Fruit fly (Drosophila melanogaster) whole organism: ENCODE data around the gene CG5191.

ENCODE experiments used
- CG8478 ChIP-seq: fragments of >200 bp; optimal IDR thresholded peaks from 2 replicates; lab custom pipeline; 2018; ENCODE audit warnings: inconsistent platforms
- Dll ChIP-seq: fragments of >200 bp; optimal IDR thresholded peaks from 2 replicates; lab custom pipeline; 2017
- EcR ChIP-seq, 2 experiments: fragments of >200 bp; optimal IDR thresholded peaks; 2 replicates each; lab custom pipeline; 2017; ENCODE audit warnings: missing biosample characterization in 2 of 2, missing genetic modification characterization in 2 of 2, missing genetic modification reagents in 2 of 2
- pan ChIP-seq: fragments of >200 bp; optimal IDR thresholded peaks from 2 replicates; lab custom pipeline; 2017
- psq ChIP-seq: fragments of >200 bp; optimal IDR thresholded peaks from 2 replicates; lab custom pipeline; 2017
- usp ChIP-seq: fragments of >200 bp; optimal IDR thresholded peaks from 2 replicates; lab custom pipeline; 2017; ENCODE audit warnings: missing biosample characterization, missing genetic modification characterization, mixed read lengths

Gene CG5191

dm6 chr3R:20585566-20585965, 24.9 kb downstream of the CG5191 start, which contains the start of gene CG16953:
Gene CG16953 (minus strand): TSS chr3R:20585833.
- TF ChIP-seq EcR (GFP tag; optimal IDR thresholded peaks at IDR 0.05; lab: Kevin White, UChicago) (no peak), pan (lab: Kevin White, UChicago) (no peak), CG8478 (lab: Kevin White, UChicago) (no peak), Dll (lab: Kevin White, UChicago) (no peak), usp (no peak), psq (lab: Kevin White, UChicago) (no peak)

dm6 chr3R:20586409-20586808, 25.7 kb downstream of the CG5191 start:
- TF ChIP-seq Dll (lab: Kevin White, UChicago) (no peak), usp (no peak), pan (lab: Kevin White, UChicago) (no peak), psq (lab: Kevin White, UChicago) (no peak), EcR (GFP tag; optimal IDR thresholded peaks at IDR 0.05; lab: Kevin White, UChicago) (no peak), CG8478 (lab: Kevin White, UChicago) (no peak)

DNA sequence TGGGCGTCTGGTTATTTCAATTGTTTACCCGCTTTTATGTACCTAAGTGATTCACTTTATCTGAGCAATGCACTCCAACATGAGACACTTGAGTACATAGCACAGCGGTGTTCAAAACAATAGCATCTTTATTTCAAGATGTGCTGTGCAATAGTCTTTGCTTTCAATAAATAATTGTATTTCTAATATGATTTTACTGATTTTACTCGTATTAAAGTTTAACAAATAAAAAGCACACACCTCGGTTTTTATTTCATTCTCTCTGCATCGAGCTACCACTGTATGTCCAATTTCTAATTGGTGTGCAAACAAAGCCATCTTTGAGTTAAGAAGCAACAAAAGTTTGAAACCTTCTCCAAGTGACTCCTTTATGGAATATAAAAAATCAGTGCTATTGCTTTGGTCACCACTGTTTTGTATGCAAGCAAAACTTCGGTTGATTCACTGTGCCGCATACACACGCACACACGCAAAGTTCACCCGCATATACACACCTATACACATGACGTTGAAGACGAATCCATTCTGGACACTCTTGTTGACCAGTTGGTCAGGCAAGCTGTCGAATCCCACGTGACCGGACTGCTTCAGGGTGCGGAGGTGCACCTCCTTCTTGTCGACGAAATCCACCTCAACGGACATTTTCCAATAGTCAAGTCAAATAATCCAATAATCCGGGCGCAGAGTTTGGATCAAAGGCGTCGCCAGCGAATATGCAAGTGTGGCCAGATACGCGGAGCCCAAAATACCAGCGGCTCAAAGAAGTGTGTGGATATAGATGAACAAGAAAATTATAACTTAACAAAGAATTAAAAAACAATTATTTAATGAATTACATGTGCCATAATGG, 27.2 kb downstream of the CG5191 start, which contains the start of gene Septin2:
Septin2 (minus strand) TSS at position 727 of the 850 bp plus-strand sequence.
- TF ChIP-seq EcR (GFP tag; optimal IDR thresholded peaks at IDR 0.05; lab: Kevin White, UChicago) (no peak), pan (lab: Kevin White, UChicago) (no peak), psq (lab: Kevin White, UChicago) (no peak), Dll (lab: Kevin White, UChicago) (no peak), usp (no peak), CG8478 (lab: Kevin White, UChicago) (no peak)

DNA sequence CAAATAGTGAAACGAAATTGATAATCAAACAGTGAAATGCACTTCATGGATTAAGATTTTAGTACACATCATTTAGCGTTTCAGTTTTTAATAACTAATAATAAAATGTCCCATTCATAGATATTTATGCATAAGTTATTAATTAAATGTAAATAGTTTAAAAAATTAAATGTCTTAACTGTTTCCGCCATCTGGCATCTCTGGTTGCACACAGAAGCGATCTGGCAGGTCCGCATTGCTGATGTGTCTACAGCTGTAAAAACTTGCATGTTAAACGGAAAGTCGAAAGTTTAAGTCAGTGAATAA, 27.8 kb downstream of the CG5191 start, which contains the start of gene Srp72:
Srp72 (plus strand) TSS at position 232 of the 306 bp plus-strand sequence.
- TF ChIP-seq Dll (lab: Kevin White, UChicago) (no peak), usp (no peak), CG8478 (lab: Kevin White, UChicago) (no peak), EcR (GFP tag; optimal IDR thresholded peaks at IDR 0.05; lab: Kevin White, UChicago) (no peak), psq (lab: Kevin White, UChicago) (no peak), pan (lab: Kevin White, UChicago) (no peak)

DNA sequence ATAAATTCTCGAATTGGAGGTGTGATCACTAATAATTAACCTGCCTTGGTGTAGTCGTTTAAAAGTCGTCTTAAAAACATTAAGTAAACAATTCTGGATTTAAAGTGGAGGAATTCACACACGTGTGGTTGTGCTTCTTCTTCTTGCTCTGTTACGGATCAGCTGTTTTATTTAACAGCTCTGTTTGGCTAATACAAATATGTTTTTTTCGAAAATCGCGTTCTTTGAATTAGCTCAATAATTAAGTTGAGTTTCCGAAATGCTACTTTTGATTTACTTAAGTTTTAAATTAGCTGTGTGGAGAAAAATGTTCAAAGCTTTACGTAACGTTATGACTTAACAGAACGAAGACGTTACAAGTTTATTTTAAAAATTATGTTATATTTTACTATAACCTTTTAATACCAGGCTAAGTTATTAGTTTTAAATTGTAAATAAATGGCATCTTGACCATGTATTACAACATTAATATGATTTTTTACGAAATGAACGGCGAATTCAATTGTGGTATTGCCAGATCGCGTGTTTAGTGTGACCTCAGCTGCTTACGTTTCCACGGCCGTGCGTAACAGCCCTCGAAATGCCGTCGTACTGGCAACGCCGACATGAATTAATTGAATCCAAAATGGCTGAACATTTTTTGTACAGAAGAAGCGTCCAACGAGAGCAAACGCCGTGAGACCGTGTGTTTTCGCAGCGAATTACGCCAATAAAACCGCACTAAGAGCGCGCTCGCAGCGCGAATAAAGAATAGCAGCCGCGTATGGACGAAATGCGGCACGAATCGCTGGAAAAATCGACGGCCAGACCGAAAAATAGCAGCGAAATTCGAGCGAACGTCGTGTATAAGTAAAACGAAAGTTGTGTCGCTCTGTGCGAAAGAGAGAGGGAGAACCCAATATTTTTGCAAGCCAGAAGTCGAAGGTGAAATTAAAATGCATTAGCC, 32.1 kb downstream of the CG5191 start, which contains the start of the genes Pus1 and bon:
Pus1 (minus strand) TSS at position 155 of the 946 bp plus-strand sequence.
bon (plus strand) TSS at position 623 of the 946 bp plus-strand sequence.
- TF ChIP-seq usp (no peak), EcR (GFP tag; optimal IDR thresholded peaks at IDR 0.05; lab: Kevin White, UChicago) (no peak), psq (lab: Kevin White, UChicago) (no peak), CG8478 (lab: Kevin White, UChicago) (no peak), pan (lab: Kevin White, UChicago) (no peak), Dll (lab: Kevin White, UChicago) (no peak)

DNA sequence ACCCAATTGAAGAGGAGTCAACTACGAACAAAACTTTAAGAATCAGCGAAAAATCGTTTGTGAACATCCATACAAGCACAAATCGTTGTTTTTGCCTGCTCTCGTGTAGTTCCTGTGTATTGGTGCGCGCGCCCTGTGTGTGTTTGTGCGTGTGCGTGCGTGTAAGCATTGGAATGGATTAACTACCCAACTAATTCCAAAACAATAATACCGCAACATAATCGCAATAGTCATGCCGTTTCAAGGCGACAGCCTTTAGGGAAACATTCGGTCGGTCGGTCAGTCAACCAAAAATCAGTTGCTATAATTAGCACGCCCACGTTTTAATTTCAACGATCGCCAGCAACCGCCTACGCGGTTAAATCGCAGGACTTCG, 32.8 kb downstream of the CG5191 start:
- TF ChIP-seq psq (lab: Kevin White, UChicago), result no peak
- no peak for TF ChIP-seq Dll (lab: Kevin White, UChicago)
- no peak for TF ChIP-seq CG8478 (lab: Kevin White, UChicago)
- no peak for TF ChIP-seq EcR (GFP tag; optimal IDR thresholded peaks at IDR 0.05; lab: Kevin White, UChicago)
- no peak for TF ChIP-seq usp
- no peak for TF ChIP-seq pan (lab: Kevin White, UChicago)

dm6 chr3R:20594194-20595144, 33.8 kb downstream of the CG5191 start:
- no peak for TF ChIP-seq EcR (GFP tag; optimal IDR thresholded peaks at IDR 0.05; lab: Kevin White, UChicago)
- TF ChIP-seq CG8478 (lab: Kevin White, UChicago), result no peak
- TF ChIP-seq psq (lab: Kevin White, UChicago), result no peak
- no peak for TF ChIP-seq pan (lab: Kevin White, UChicago)
- no peak for TF ChIP-seq Dll (lab: Kevin White, UChicago)
- TF ChIP-seq usp, result no peak

DNA sequence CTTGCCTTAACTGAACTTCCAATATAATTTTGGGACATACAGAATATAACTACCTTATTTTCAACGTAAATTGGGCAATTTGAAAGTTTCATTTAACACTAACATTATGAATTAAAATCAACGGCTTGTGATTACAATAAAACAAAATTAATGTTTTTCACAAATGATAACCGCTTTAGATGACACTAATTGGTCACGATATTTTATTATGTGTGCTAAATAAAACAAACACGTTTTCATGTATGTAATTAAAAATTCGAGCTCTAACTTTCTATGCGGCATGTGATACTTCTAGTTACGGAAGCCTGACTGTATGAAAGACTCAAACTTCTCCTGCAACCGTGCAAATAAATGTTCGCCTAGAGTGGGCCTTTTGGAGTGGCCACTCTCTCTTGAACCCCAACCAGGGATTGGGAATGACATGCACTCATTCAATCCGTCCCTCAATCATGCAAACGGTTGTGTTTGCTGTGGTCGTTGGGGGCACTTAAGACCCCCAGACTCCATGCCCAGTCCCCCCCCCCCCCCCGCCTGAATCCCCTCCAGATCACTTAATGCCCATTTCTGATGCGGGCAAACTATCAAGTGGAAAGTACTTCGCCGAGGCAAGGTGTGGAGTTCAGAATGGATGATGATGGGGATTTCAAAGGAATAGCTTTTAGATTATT, 34.6 kb downstream of the CG5191 start:
- TF ChIP-seq usp (no peak), psq (lab: Kevin White, UChicago) (no peak), Dll (lab: Kevin White, UChicago) (no peak), pan (lab: Kevin White, UChicago) (no peak), EcR (GFP tag; optimal IDR thresholded peaks at IDR 0.05; lab: Kevin White, UChicago) (no peak), CG8478 (lab: Kevin White, UChicago) (no peak)

DNA sequence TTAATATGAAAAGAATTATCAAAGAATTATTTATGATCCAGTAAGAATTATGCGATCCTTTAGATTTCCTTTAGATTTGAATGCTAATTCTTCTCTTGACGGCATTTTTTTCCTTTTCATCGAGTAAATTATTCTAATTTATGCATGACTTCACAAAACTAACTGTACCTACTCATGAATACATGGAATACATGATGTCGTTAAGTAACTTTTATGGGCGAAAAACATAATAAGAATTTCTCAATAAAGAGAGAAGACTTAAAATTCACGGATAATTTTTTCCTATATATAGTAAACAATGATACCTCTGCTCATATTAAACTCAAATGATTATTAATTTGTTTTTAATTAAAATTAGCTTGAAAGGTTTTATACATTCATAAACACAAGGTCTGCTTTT, 35.2 kb downstream of the CG5191 start:
- TF ChIP-seq psq (lab: Kevin White, UChicago), result no peak
- no peak for TF ChIP-seq EcR (GFP tag; optimal IDR thresholded peaks at IDR 0.05; lab: Kevin White, UChicago)
- no peak for TF ChIP-seq Dll (lab: Kevin White, UChicago)
- no peak for TF ChIP-seq CG8478 (lab: Kevin White, UChicago)
- TF ChIP-seq pan (lab: Kevin White, UChicago), result no peak
- TF ChIP-seq usp, result no peak
